Fruit fly (Drosophila melanogaster): ENCODE measurements around the gene CG9743.

CG9743 gene

dm6 chr3R:30191462-30191874 lies 11.3 kb downstream of the CG9743 start:
- TF ChIP-seq Taf1 (GFP tag; IDR thresholded peaks at IDR 0.05) (no peak), CG4707 (GFP tag; optimal IDR thresholded peaks at IDR 0.05) (no peak), slbo (GFP tag; IDR thresholded peaks at IDR 0.05) (peak; percentile 19; the same call in 1 of the 2 replicates), Kr (GFP tag; optimal IDR thresholded peaks at IDR 0.05) (no peak), Ptx1 (GFP tag; IDR thresholded peaks at IDR 0.05) (peak; percentile 43; the same call in 1 of the 2 replicates), CG3281 (GFP tag; optimal IDR thresholded peaks at IDR 0.05) (no peak), HmgD (GFP tag; optimal IDR thresholded peaks at IDR 0.05) (no peak), Oaz (GFP tag; IDR thresholded peaks at IDR 0.05) (no peak), rib (GFP tag; IDR thresholded peaks at IDR 0.05) (no peak), vfl (GFP tag; optimal IDR thresholded peaks at IDR 0.05) (no peak), grau (tag; optimal IDR thresholded peaks at IDR 0.05) (peak; percentile 53), lab (GFP tag; optimal IDR thresholded peaks at IDR 0.05) (no peak), Gsc (GFP tag; IDR thresholded peaks at IDR 0.05) (no peak), HLH54F (GFP tag; optimal IDR thresholded peaks at IDR 0.05) (peak; percentile 50), pan (optimal IDR thresholded peaks at IDR 0.05) (no peak), pan (GFP tag; optimal IDR thresholded peaks at IDR 0.05 in 1 of 2, IDR thresholded peaks at IDR 0.05 in 1 of 2) (no peak), H2.0 (GFP tag; IDR thresholded peaks at IDR 0.05) (no peak), Jarid2 (GFP tag; optimal IDR thresholded peaks at IDR 0.05) (no peak), MBD-R2 (GFP tag; IDR thresholded peaks at IDR 0.05) (no peak), her (GFP tag; optimal IDR thresholded peaks at IDR 0.05) (no peak), usp (GFP tag; optimal IDR thresholded peaks at IDR 0.05) (no peak), Atf3 (GFP tag; optimal IDR thresholded peaks at IDR 0.05) (no peak), CG12299 (tag; optimal IDR thresholded peaks at IDR 0.05) (no peak), Deaf1 (tag; optimal IDR thresholded peaks at IDR 0.05) (no peak), tio (GFP tag; optimal IDR thresholded peaks at IDR 0.05) (peak; percentile 53), CG2116 (GFP tag; optimal IDR thresholded peaks at IDR 0.05) (no peak), Side (GFP tag; optimal IDR thresholded peaks at IDR 0.05) (no peak), schlank (tag; optimal IDR thresholded peaks at IDR 0.05) (no peak), CG11247 (GFP tag; IDR thresholded peaks at IDR 0.05) (no peak), Nf-YB (GFP tag; optimal IDR thresholded peaks at IDR 0.05) (no peak), CG15479 (GFP tag; optimal IDR thresholded peaks at IDR 0.05) (no peak), Chrac-16 (GFP tag; optimal IDR thresholded peaks at IDR 0.05) (peak; percentile 32), CG10654 (GFP tag; optimal IDR thresholded peaks at IDR 0.05) (no peak), CG3407 (GFP tag; optimal IDR thresholded peaks at IDR 0.05) (no peak), org-1 (GFP tag; optimal IDR thresholded peaks at IDR 0.05) (peak; percentile 55), Med (GFP tag) (peak; percentile 92), br (optimal IDR thresholded peaks at IDR 0.05) (no peak), CG10209 (GFP tag; optimal IDR thresholded peaks at IDR 0.05) (peak; percentile 23), psq (GFP tag; optimal IDR thresholded peaks at IDR 0.05) (no peak), esg (GFP tag; conservative IDR thresholded peaks at IDR 0.05) (0 out of 2 replicates have a peak, but pooled peaks have one; percentile 5), CG12744 (GFP tag; optimal IDR thresholded peaks at IDR 0.05) (no peak), Blimp-1 (GFP tag; optimal IDR thresholded peaks at IDR 0.05) (peak; percentile 33), HLHmδ (GFP tag; optimal IDR thresholded peaks at IDR 0.05) (no peak), slou (GFP tag; optimal IDR thresholded peaks at IDR 0.05) (peak; percentile 38), row (GFP tag; IDR thresholded peaks at IDR 0.05) (peak; percentile 66), Asciz (GFP tag; optimal IDR thresholded peaks at IDR 0.05) (no peak), CG6791 (GFP tag; IDR thresholded peaks at IDR 0.05; ENCODE audit: partially characterized antibody) (no peak), Drgx (GFP tag; IDR thresholded peaks at IDR 0.05) (peak; percentile 29; the same call in 1 of the 2 replicates), unc-4 (GFP tag; IDR thresholded peaks at IDR 0.05; ENCODE audit: partially characterized antibody) (no peak), CG30403 (GFP tag; optimal IDR thresholded peaks at IDR 0.05) (peak; percentile 53), Eip74EF (GFP tag; optimal IDR thresholded peaks at IDR 0.05) (peak in 1 of 2 experiments; percentile 22), MTF-1 (GFP tag; optimal IDR thresholded peaks at IDR 0.05; ENCODE audit: borderline replicate concordance) (no peak)

All from whole organism, embryonic.